Worm (Caenorhabditis elegans): ENCODE results near the gene ZC8.6.

Gene ZC8.6

DNA sequence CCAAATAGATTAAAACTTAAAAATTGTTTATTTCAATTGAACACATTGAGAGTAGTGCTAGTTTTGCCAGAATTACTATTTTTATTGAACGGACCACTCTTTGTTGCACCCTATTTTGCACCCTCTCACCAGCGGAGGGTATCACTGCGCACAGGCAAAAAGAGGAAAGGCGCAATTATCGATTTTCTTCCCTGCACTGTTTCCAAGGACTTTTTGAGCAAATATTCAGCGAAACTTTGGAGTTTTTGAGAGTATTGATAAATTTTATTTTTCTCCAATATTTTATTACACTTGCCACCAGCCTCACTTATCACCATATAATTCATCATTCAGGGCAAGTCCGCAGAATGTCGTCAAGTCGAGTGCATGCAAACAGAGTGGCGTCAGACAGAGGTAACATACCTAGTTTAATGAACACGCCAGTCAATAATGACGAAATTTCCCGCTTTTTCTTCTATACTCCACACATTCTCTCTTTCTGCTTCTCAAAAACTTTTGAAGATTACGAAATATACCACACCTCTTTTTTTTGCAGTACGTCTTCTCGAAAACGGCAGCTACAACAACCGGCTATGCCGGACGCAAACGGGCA, 20.8 kb upstream of the ZC8.6 start:
- no peak for TF ChIP-seq drap-1 (GFP tag; optimal IDR thresholded peaks at IDR 0.05)
- TF ChIP-seq mep-1 (tag; optimal IDR thresholded peaks at IDR 0.05): peak; percentile 46
- peak; percentile 23 for TF ChIP-seq ceh-39 (tag; optimal IDR thresholded peaks at IDR 0.05)

DNA sequence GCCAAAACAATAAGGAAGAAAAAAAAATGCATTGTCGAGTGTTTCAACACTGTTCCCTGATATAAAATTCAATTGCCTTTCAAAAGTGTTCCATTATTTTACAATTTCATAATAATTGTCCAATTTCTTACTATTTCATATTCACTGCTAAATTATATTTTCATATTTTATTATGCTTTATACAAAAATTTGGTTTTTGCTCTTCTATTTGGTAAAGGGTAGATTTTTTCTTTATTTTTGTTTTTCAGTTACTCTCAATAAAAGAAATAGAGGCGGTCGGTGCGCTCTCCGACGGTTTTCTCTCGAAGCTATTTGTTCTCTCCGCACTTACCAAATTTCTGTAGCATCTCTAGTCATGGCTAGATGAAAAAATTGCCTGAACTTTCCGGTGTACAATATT, 20.2 kb upstream of the ZC8.6 start, which contains the start of gene sek-3:
Gene sek-3, plus strand, starts transcription at position 301 of the 400 bp plus-strand sequence.
- no peak for TF ChIP-seq mls-2 (tag; optimal IDR thresholded peaks at IDR 0.05)
- TF ChIP-seq pha-4 (tag; optimal IDR thresholded peaks at IDR 0.05): no peak
- TF ChIP-seq elt-1 (tag; optimal IDR thresholded peaks at IDR 0.05; ENCODE audit: borderline replicate concordance, insufficient read depth): no peak
- TF ChIP-seq mab-5 (tag; optimal IDR thresholded peaks at IDR 0.05): no peak
- TF ChIP-seq lin-13 (tag; optimal IDR thresholded peaks at IDR 0.05): no peak

DNA sequence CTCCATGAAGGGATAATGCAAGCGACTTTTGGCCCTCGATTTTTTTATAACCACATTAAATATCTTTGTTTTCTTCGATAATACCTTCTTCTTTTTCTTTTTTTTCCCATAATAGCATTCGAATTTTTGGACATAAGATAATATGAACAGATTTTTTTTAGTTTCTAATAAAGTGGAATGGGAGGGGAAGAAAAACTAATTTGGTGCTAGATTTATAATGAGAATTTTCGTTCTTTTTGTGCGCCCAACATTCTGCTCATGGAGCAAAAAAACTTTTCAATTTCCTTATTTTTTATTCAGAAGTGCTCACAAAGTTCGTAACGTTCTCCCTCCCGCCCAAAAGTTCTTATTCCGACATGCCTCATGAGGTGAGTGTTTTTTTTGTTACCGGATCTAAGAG, 18.4 kb upstream of the ZC8.6 start, which contains the start of gene ZC449.8:
Gene ZC449.8, plus strand, starts transcription at position 301 of the 400 bp plus-strand sequence.
- TF ChIP-seq bed-3 (GFP tag; optimal IDR thresholded peaks at IDR 0.05) (no peak), sem-2 (GFP tag; optimal IDR thresholded peaks at IDR 0.05) (no peak), zip-8 (tag; optimal IDR thresholded peaks at IDR 0.05) (no peak), ceh-83 (GFP tag; optimal IDR thresholded peaks at IDR 0.05) (no peak), elt-1 (tag; optimal IDR thresholded peaks at IDR 0.05; ENCODE audit: borderline replicate concordance, insufficient read depth) (no peak), pha-4 (tag; optimal IDR thresholded peaks at IDR 0.05) (no peak), mab-5 (tag; optimal IDR thresholded peaks at IDR 0.05) (no peak), snpc-4 (tag; optimal IDR thresholded peaks at IDR 0.05) (no peak), lsy-2 (tag; optimal IDR thresholded peaks at IDR 0.05) (no peak), ham-2 (GFP tag; optimal IDR thresholded peaks at IDR 0.05) (no peak), unc-39 (tag; optimal IDR thresholded peaks at IDR 0.05) (no peak)

DNA sequence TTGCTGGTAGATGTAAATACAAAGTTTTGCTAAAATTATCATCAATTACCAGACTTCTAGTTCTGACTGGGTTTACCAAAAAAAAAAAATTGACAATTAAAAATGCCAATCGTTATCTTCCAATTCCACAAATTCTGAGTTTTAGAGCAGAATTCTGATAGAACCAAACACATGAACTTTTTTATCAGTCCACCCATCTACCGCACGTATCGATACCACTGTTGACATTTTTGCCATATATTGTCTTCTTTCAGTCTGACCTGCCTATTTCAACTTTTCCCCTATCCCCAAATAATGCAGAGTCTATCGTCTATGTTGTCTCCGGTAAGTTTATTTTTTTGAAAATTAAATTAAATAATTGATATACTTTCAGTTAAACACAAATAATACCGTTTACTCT, 16.4 kb upstream of the ZC8.6 start, which contains the start of gene ZC449.7:
Gene ZC449.7, plus strand, starts transcription at position 249 of the 400 bp plus-strand sequence.
- no peak for TF ChIP-seq nhr-237 (tag; optimal IDR thresholded peaks at IDR 0.05)
- no peak for TF ChIP-seq sem-2 (GFP tag; optimal IDR thresholded peaks at IDR 0.05)
- TF ChIP-seq drap-1 (GFP tag; optimal IDR thresholded peaks at IDR 0.05): no peak
- no peak for TF ChIP-seq zip-8 (tag; optimal IDR thresholded peaks at IDR 0.05)
- no peak for TF ChIP-seq nhr-76 (tag; optimal IDR thresholded peaks at IDR 0.05)
- TF ChIP-seq mep-1 (tag; optimal IDR thresholded peaks at IDR 0.05): no peak

DNA sequence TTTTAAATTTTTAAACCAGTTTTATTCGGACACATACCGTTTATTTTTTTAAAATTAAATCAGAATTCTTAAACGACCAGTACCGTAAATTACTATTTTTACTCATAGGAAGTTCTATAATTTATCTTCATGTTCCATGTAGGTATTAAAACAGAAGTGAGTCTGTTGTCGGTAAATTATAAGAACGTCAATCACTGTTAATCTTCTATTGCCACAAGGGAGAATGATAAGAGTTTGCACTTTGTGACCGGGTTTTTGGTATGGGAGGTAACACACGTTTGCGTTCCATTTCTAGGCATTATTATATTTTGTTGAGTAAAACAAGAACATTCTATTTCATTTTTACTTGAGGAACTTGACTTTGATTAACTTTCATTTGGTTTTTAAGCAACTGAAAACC, 11.6 kb upstream of the ZC8.6 start, which contains the start of gene hsd-3:
Gene hsd-3, plus strand, starts transcription at position 301 of the 400 bp plus-strand sequence.
- TF ChIP-seq nhr-2 (tag; optimal IDR thresholded peaks at IDR 0.05) (no peak), ceh-43 (GFP tag; optimal IDR thresholded peaks at IDR 0.05) (no peak), ham-2 (GFP tag; optimal IDR thresholded peaks at IDR 0.05) (no peak), ztf-11 (tag; optimal IDR thresholded peaks at IDR 0.05) (no peak)

DNA sequence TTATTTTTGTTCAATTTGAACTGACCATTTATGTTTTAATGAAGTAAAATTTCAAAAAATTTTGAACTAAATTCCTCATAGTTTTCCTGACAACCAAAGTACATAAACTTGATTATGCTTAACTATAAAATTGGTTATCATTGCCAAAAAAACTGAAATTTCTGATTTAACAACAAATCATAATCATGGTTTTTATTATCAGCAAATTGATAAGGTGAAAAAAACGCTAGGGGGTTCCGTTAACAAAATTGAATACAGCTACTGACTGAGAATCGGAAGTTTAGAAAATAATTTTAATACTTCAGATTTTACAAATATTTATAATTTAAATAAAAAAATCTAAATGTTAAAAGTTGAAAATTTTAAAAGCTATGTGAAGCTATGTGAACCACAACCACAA, 9.6 kb upstream of the ZC8.6 start:
- TF ChIP-seq lin-32 (GFP tag; optimal IDR thresholded peaks at IDR 0.05) (no peak), M03D4.4 (tag; optimal IDR thresholded peaks at IDR 0.05) (no peak), unc-39 (tag; optimal IDR thresholded peaks at IDR 0.05) (no peak), mep-1 (tag; optimal IDR thresholded peaks at IDR 0.05) (no peak), snpc-4 (tag; optimal IDR thresholded peaks at IDR 0.05) (no peak), ceh-39 (tag; optimal IDR thresholded peaks at IDR 0.05) (no peak), ces-1 (GFP tag; optimal IDR thresholded peaks at IDR 0.05) (no peak), zip-8 (tag; optimal IDR thresholded peaks at IDR 0.05) (no peak), unc-62 (GFP tag; optimal IDR thresholded peaks at IDR 0.05) (no peak), cnd-1 (tag; optimal IDR thresholded peaks at IDR 0.05) (no peak), bed-3 (GFP tag; optimal IDR thresholded peaks at IDR 0.05) (no peak), pha-4 (tag; optimal IDR thresholded peaks at IDR 0.05) (no peak), elt-3 (tag; optimal IDR thresholded peaks at IDR 0.05) (no peak), tbx-8 (GFP tag; optimal IDR thresholded peaks at IDR 0.05) (no peak), nhr-12 (tag; optimal IDR thresholded peaks at IDR 0.05) (no peak), ham-2 (GFP tag; optimal IDR thresholded peaks at IDR 0.05) (no peak), ztf-11 (tag; optimal IDR thresholded peaks at IDR 0.05) (no peak), elt-1 (tag; optimal IDR thresholded peaks at IDR 0.05; ENCODE audit: borderline replicate concordance, insufficient read depth) (no peak), nhr-2 (tag; optimal IDR thresholded peaks at IDR 0.05) (no peak), ceh-43 (GFP tag; optimal IDR thresholded peaks at IDR 0.05) (no peak)
